Worm (Caenorhabditis elegans) whole organism, L2 larva: Measurements from ENCODE around the gene F22E12.1.

ENCODE experiments used
- ama-1 ChIP-seq: fragments of 150-350 bp; optimal IDR thresholded peaks from 2 replicates; lab custom pipeline; 2018; ENCODE audit warnings: inconsistent platforms
- egl-27 ChIP-seq: sonication (generic microtip); optimal IDR thresholded peaks from 3 replicates; lab custom pipeline; 2017; ENCODE audit warnings: missing biosample characterization, missing genetic modification reagents, missing genetic modification characterization
- elt-1 ChIP-seq: fragments of 150-350 bp; optimal IDR thresholded peaks from 2 replicates; lab custom pipeline; 2014; ENCODE audit warnings: missing biosample characterization, missing genetic modification characterization
- elt-3 ChIP-seq: sonication (generic microtip); optimal IDR thresholded peaks from 2 replicates; lab custom pipeline; 2017; ENCODE audit warnings: missing biosample characterization, missing genetic modification characterization
- fos-1 ChIP-seq: fragments of 150-350 bp; optimal IDR thresholded peaks from 2 replicates; lab custom pipeline; 2014; ENCODE audit warnings: missing biosample characterization, missing genetic modification characterization
- mab-5 ChIP-seq: fragments of 150-350 bp; optimal IDR thresholded peaks from 2 replicates; lab custom pipeline; 2014; ENCODE audit warnings: missing biosample characterization, missing genetic modification characterization
- nhr-11 ChIP-seq: fragments of 150-350 bp; optimal IDR thresholded peaks from 2 replicates; lab custom pipeline; 2014; ENCODE audit warnings: missing biosample characterization, missing genetic modification characterization
- nhr-77 ChIP-seq: fragments of 150-350 bp; optimal IDR thresholded peaks from 2 replicates; lab custom pipeline; 2014; ENCODE audit warnings: missing biosample characterization, missing genetic modification characterization
- skn-1 ChIP-seq: sonication (generic microtip); optimal IDR thresholded peaks from 2 replicates; lab custom pipeline; 2017; ENCODE audit warnings: missing biosample characterization, missing genetic modification characterization
- snpc-4 ChIP-seq: fragments of 150-350 bp; optimal IDR thresholded peaks from 2 replicates; lab custom pipeline; 2014; ENCODE audit warnings: missing biosample characterization, missing genetic modification characterization
- unc-39 ChIP-seq: fragments of 150-350 bp; optimal IDR thresholded peaks from 2 replicates; lab custom pipeline; 2014; ENCODE audit warnings: missing biosample characterization, missing genetic modification characterization
- ztf-1 ChIP-seq: fragments of 200-800 bp; sonication (Bioruptor generic); conservative IDR thresholded peaks from 2 replicates; pipeline ENCODE4 v1.3.6; 2022; ENCODE audit warnings: missing genetic modification characterization, missing compliant biosample characterization
- ztf-4 ChIP-seq: fragments of 150-350 bp; optimal IDR thresholded peaks from 2 replicates; lab custom pipeline; 2014; ENCODE audit warnings: missing biosample characterization, missing genetic modification characterization

ce11 chrV:10428608-10429007 is 28.5 kb downstream of the F22E12.1 start, which contains the start of gene tag-314:
- TF ChIP-seq unc-39 (tag; lab: Kevin White, UChicago) (no peak), egl-27 (tag; lab: Kevin White, UChicago) (no peak), nhr-77 (tag; lab: Kevin White, UChicago) (no peak), elt-1 (no peak), skn-1 (tag; lab: Kevin White, UChicago) (no peak), snpc-4 (tag; lab: Kevin White, UChicago) (no peak), fos-1 (tag; lab: Kevin White, UChicago) (no peak), ztf-4 (tag; lab: Kevin White, UChicago) (no peak), ama-1 (no peak), ztf-1 (no peak), elt-3 (no peak), nhr-11 (tag; lab: Kevin White, UChicago) (no peak), mab-5 (no peak)
